Worm (Caenorhabditis elegans) whole organism, young adult: ENCODE data around the gene cyp-33C12.

Experiments used
- F37B4.10 ChIP-seq: fragments of 200-800 bp; sonication (Bioruptor generic); IDR thresholded peaks from 2 replicates; pipeline ENCODE4 v1.3.6; 2022; ENCODE audit warnings: missing genetic modification characterization, missing compliant biosample characterization
- F57A8.1 ChIP-seq: fragments of 200-800 bp; sonication (Bioruptor generic); optimal IDR thresholded peaks from 2 replicates; lab custom pipeline; 2018; ENCODE audit warnings: mild to moderate bottlenecking, missing genetic modification characterization, moderate library complexity, missing compliant biosample characterization
- T26A5.8 ChIP-seq: sonication (generic microtip); optimal IDR thresholded peaks from 2 replicates; lab custom pipeline; 2016; ENCODE audit warnings: missing genetic modification characterization, missing compliant biosample characterization
- fkh-3 ChIP-seq: sonication (generic microtip); optimal IDR thresholded peaks from 2 replicates; lab custom pipeline; 2016; ENCODE audit warnings: mild to moderate bottlenecking, missing genetic modification characterization, missing compliant biosample characterization
- lin-35 ChIP-seq, 3 experiments: fragments of 150-350 bp in 2 of 3; sonication (generic microtip) in 1 of 3; optimal IDR thresholded peaks; 2 replicates each; lab custom pipeline; 2014 to 2018; ENCODE audit warnings: missing biosample characterization in 3 of 3, missing genetic modification characterization in 3 of 3, missing genetic modification reagents in 3 of 3
- lin-40 ChIP-seq: sonication (generic microtip); optimal IDR thresholded peaks from 2 replicates; lab custom pipeline; 2016; ENCODE audit warnings: missing genetic modification characterization, mild to moderate bottlenecking, missing compliant biosample characterization, missing genotype, missing genetic modification reagents
- lsl-1 ChIP-seq: fragments of 200-800 bp; sonication (Bioruptor generic); optimal IDR thresholded peaks from 2 replicates; lab custom pipeline; 2018; ENCODE audit warnings: mild to moderate bottlenecking, missing genetic modification characterization, moderate library complexity, missing compliant biosample characterization
- madf-3 ChIP-seq: fragments of 200-800 bp; sonication (Bioruptor generic); IDR thresholded peaks from 2 replicates; pipeline ENCODE4 v1.3.6; 2022; ENCODE audit warnings: missing genetic modification reagents, missing genetic modification characterization, missing compliant biosample characterization
- nhr-179 ChIP-seq: sonication (generic microtip); optimal IDR thresholded peaks from 2 replicates; lab custom pipeline; 2016; ENCODE audit warnings: mild to moderate bottlenecking, missing genetic modification characterization, missing compliant biosample characterization
- tlf-1 ChIP-seq: fragments of 200-800 bp; sonication (Bioruptor generic); optimal IDR thresholded peaks from 2 replicates; lab custom pipeline; 2018; ENCODE audit warnings: mild to moderate bottlenecking, missing genetic modification characterization, missing compliant biosample characterization
- unc-62 ChIP-seq: fragments of 150-350 bp; optimal IDR thresholded peaks from 2 replicates; lab custom pipeline; 2014; ENCODE audit warnings: missing biosample characterization, missing genetic modification reagents, missing genetic modification characterization
- ztf-25 ChIP-seq: fragments of 200-800 bp; sonication (Bioruptor generic); IDR thresholded peaks from 2 replicates; pipeline ENCODE4 v1.3.6; 2022; ENCODE audit warnings: missing genetic modification reagents, missing genetic modification characterization, missing compliant biosample characterization

DNA sequence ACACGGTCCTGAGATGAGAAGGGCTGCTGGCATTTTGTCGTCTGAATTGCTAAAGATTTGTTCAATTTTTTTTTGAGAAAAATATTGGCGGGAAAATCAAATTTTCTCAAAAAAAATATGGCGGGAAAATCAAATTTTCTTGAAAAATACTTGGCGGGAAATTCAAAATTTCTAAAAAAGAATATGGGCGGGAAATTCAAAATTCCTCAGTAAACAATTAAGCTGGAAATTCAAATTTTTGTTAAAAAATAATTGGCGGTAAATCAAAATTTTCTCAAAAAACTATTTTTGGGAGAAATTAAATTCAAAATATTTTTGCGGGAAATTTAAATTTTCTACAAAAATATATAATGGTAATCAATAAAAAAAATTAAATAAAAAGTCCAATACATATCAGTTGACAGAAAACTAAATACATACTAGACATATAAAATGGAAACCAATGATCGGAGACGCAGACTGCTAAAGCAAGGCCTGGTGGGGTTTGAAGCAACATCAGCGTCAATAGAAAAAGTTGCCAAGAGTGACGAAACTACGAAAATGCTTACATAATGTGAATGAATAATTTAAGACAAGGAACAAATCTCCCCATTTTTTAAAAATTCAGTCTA, 10.3 kb upstream of the cyp-33C12 start, which contains the start of gene nhr-184:
- TF ChIP-seq nhr-179 (no peak), fkh-3 (no peak), lsl-1 (GFP tag; lab: Kevin White, UChicago) (no peak), madf-3 (GFP tag; lab: Robert Waterston, UW) (no peak), F37B4.10 (GFP tag; lab: Robert Waterston, UW) (no peak), lin-40 (tag; lab: Kevin White, UChicago) (no peak), ztf-25 (GFP tag; lab: Robert Waterston, UW) (no peak), unc-62 (GFP tag; lab: Kevin White, UChicago) (no peak), lin-35 (GFP tag; optimal IDR thresholded peaks at IDR 0.05; lab: Kevin White, UChicago) (no peak), F57A8.1 (no peak), tlf-1 (GFP tag; lab: Kevin White, UChicago) (no peak), T26A5.8 (tag; lab: Kevin White, UChicago) (no peak)
